Worm (Caenorhabditis elegans) whole organism, L2 larva: Measurements from ENCODE around the gene npr-2.
A peak's percentile ranks its signal among the peaks of the same experiment; 100 is the strongest.

Experiments used
- F13H6.1 ChIP-seq: sonication (generic microtip); optimal IDR thresholded peaks from 2 replicates; lab custom pipeline; 2016; ENCODE audit warnings: missing genetic modification characterization, missing compliant biosample characterization
- R02D3.7 ChIP-seq: fragments of 150-350 bp; optimal IDR thresholded peaks from 2 replicates; lab custom pipeline; 2014; ENCODE audit warnings: missing biosample characterization, missing genetic modification characterization
- Y55F3AM.14 ChIP-seq: fragments of 200-800 bp; sonication (Bioruptor generic); optimal IDR thresholded peaks from 2 replicates; lab custom pipeline; 2018; ENCODE audit warnings: mild to moderate bottlenecking, missing genetic modification characterization, missing compliant biosample characterization
- ZK546.5 ChIP-seq: sonication (generic microtip); optimal IDR thresholded peaks from 2 replicates; lab custom pipeline; 2017; ENCODE audit warnings: missing biosample characterization, missing genetic modification characterization
- aly-2 ChIP-seq: fragments of 150-350 bp; optimal IDR thresholded peaks from 2 replicates; lab custom pipeline; 2014; ENCODE audit warnings: missing biosample characterization, missing genetic modification characterization
- blmp-1 ChIP-seq: sonication (generic microtip); optimal IDR thresholded peaks from 2 replicates; lab custom pipeline; 2017; ENCODE audit warnings: missing genetic modification characterization, mild to moderate bottlenecking, missing compliant biosample characterization, antibody characterized with exemption, moderate library complexity; ENCODE audit not compliant: insufficient read depth
- ceh-16 ChIP-seq: fragments of 150-350 bp; optimal IDR thresholded peaks from 2 replicates; lab custom pipeline; 2014; ENCODE audit warnings: missing biosample characterization, missing genetic modification characterization
- crh-2 ChIP-seq: sonication (generic microtip); optimal IDR thresholded peaks from 2 replicates; lab custom pipeline; 2017; ENCODE audit warnings: missing biosample characterization, missing genetic modification characterization
- egl-27 ChIP-seq: sonication (generic microtip); optimal IDR thresholded peaks from 3 replicates; lab custom pipeline; 2017; ENCODE audit warnings: missing biosample characterization, missing genetic modification reagents, missing genetic modification characterization
- elt-3 ChIP-seq: sonication (generic microtip); optimal IDR thresholded peaks from 2 replicates; lab custom pipeline; 2017; ENCODE audit warnings: missing biosample characterization, missing genetic modification characterization
- fos-1 ChIP-seq: fragments of 150-350 bp; optimal IDR thresholded peaks from 2 replicates; lab custom pipeline; 2014; ENCODE audit warnings: missing biosample characterization, missing genetic modification characterization
- lin-11 ChIP-seq: fragments of 150-350 bp; sonication (generic microtip); optimal IDR thresholded peaks from 2 replicates; lab custom pipeline; 2014; ENCODE audit warnings: missing biosample characterization, missing genetic modification characterization, inconsistent platforms, mixed read lengths
- lsy-2 ChIP-seq, 2 experiments: fragments of 150-350 bp in 1 of 2; sonication (generic microtip) in 1 of 2; optimal IDR thresholded peaks; 2 replicates each; lab custom pipeline; 2014 to 2017; ENCODE audit warnings: missing biosample characterization in 2 of 2, missing genetic modification characterization in 2 of 2
- mab-5 ChIP-seq: fragments of 150-350 bp; optimal IDR thresholded peaks from 2 replicates; lab custom pipeline; 2014; ENCODE audit warnings: missing biosample characterization, missing genetic modification characterization
- mdl-1 ChIP-seq, 2 experiments: fragments of 150-350 bp in 1 of 2; sonication (generic microtip) in 1 of 2; optimal IDR thresholded peaks; 2 replicates each; lab custom pipeline; 2017; ENCODE audit warnings: missing biosample characterization in 2 of 2, missing genetic modification characterization in 2 of 2
- nhr-10 ChIP-seq: sonication (generic microtip); optimal IDR thresholded peaks from 2 replicates; lab custom pipeline; 2017; ENCODE audit warnings: missing biosample characterization, missing genetic modification characterization
- nhr-11 ChIP-seq: fragments of 150-350 bp; optimal IDR thresholded peaks from 2 replicates; lab custom pipeline; 2014; ENCODE audit warnings: missing biosample characterization, missing genetic modification characterization
- nhr-21 ChIP-seq: fragments of 150-350 bp; optimal IDR thresholded peaks from 2 replicates; lab custom pipeline; 2014; ENCODE audit warnings: missing biosample characterization, missing genetic modification characterization
- nhr-237 ChIP-seq: fragments of 150-350 bp; optimal IDR thresholded peaks from 2 replicates; lab custom pipeline; 2014; ENCODE audit warnings: missing biosample characterization, missing genetic modification characterization
- nhr-25 ChIP-seq: fragments of 150-350 bp; sonication (generic microtip); optimal IDR thresholded peaks from 3 replicates; lab custom pipeline; 2014; ENCODE audit warnings: missing biosample characterization, missing genetic modification characterization
- nhr-77 ChIP-seq: fragments of 150-350 bp; optimal IDR thresholded peaks from 2 replicates; lab custom pipeline; 2014; ENCODE audit warnings: missing biosample characterization, missing genetic modification characterization
- peb-1 ChIP-seq: fragments of 150-350 bp; optimal IDR thresholded peaks from 2 replicates; lab custom pipeline; 2014; ENCODE audit warnings: missing biosample characterization, missing genetic modification characterization
- sem-4 ChIP-seq: fragments of 150-350 bp; optimal IDR thresholded peaks from 2 replicates; lab custom pipeline; 2014; ENCODE audit warnings: missing biosample characterization, missing genetic modification reagents, missing genetic modification characterization
- skn-1 ChIP-seq: sonication (generic microtip); optimal IDR thresholded peaks from 2 replicates; lab custom pipeline; 2017; ENCODE audit warnings: missing biosample characterization, missing genetic modification characterization
- sma-3 ChIP-seq: sonication (generic microtip); optimal IDR thresholded peaks from 2 replicates; lab custom pipeline; 2016; ENCODE audit warnings: missing genetic modification reagents, missing genetic modification characterization, missing compliant biosample characterization
- sma-9 ChIP-seq, 2 experiments: fragments of 150-350 bp in 1 of 2; sonication (generic microtip) in 1 of 2; optimal IDR thresholded peaks; 2 replicates each; lab custom pipeline; 2014 to 2016; ENCODE audit warnings: missing genetic modification characterization in 2 of 2, mild to moderate bottlenecking in 1 of 2, missing biosample characterization in 1 of 2, missing compliant biosample characterization in 1 of 2, missing genetic modification reagents in 1 of 2, moderate library complexity in 1 of 2
- snpc-4 ChIP-seq: fragments of 150-350 bp; optimal IDR thresholded peaks from 2 replicates; lab custom pipeline; 2014; ENCODE audit warnings: missing biosample characterization, missing genetic modification characterization
- unc-39 ChIP-seq: fragments of 150-350 bp; optimal IDR thresholded peaks from 2 replicates; lab custom pipeline; 2014; ENCODE audit warnings: missing biosample characterization, missing genetic modification characterization
- unc-55 ChIP-seq: fragments of 150-350 bp; sonication (generic microtip); optimal IDR thresholded peaks from 3 replicates; lab custom pipeline; 2014; ENCODE audit warnings: missing biosample characterization, missing genetic modification reagents, missing genetic modification characterization
- unc-62 ChIP-seq: fragments of 150-350 bp; optimal IDR thresholded peaks from 2 replicates; lab custom pipeline; 2014; ENCODE audit warnings: missing biosample characterization, missing genetic modification reagents, missing genetic modification characterization
- ztf-1 ChIP-seq: fragments of 200-800 bp; sonication (Bioruptor generic); conservative IDR thresholded peaks from 2 replicates; pipeline ENCODE4 v1.3.6; 2022; ENCODE audit warnings: missing genetic modification characterization, missing compliant biosample characterization
- ztf-4 ChIP-seq: fragments of 150-350 bp; optimal IDR thresholded peaks from 2 replicates; lab custom pipeline; 2014; ENCODE audit warnings: missing biosample characterization, missing genetic modification characterization

npr-2 gene

DNA sequence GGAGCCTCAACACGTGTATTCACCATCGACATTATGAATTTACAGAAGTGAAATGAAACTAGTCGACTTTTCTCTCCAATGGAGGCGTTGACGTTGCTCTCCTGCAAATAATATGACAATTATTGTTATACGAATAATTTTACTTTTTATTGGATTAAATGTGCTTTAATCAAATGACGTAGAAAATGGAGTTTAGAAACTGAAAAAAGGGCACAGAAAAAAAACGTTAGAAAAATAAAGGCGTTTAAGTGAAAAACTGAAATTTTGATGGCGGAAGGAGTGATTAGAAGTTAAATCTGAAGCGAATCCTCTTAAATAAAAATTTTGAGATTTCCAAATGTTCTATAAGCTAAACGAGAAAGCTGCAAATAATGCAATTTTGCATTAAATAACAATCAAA is at the start of gene npr-2:
Gene npr-2, minus strand, starts transcription at position 101 of the 400 bp plus-strand sequence.
- no peak for TF ChIP-seq Y55F3AM.14 (GFP tag; lab: Kevin White, UChicago)
- no peak for TF ChIP-seq ztf-4 (tag; lab: Kevin White, UChicago)
- no peak for TF ChIP-seq ceh-16
- no peak for TF ChIP-seq unc-62 (GFP tag; lab: Kevin White, UChicago)
- no peak for TF ChIP-seq nhr-10
- TF ChIP-seq F13H6.1 (tag; lab: Kevin White, UChicago), result no peak
- no peak for TF ChIP-seq unc-55 (GFP tag; lab: Kevin White, UChicago)
- no peak for TF ChIP-seq ZK546.5 (tag; lab: Kevin White, UChicago)
- no peak for TF ChIP-seq sem-4
- TF ChIP-seq nhr-25 (tag; lab: Kevin White, UChicago), result no peak
- TF ChIP-seq aly-2 (tag; lab: Kevin White, UChicago), result no peak
- no peak for TF ChIP-seq peb-1 (tag; lab: Kevin White, UChicago)
- no peak for TF ChIP-seq skn-1 (tag; lab: Kevin White, UChicago)
- no peak for TF ChIP-seq elt-3 (tag; lab: Kevin White, UChicago)
- no peak for TF ChIP-seq R02D3.7 (tag; lab: Kevin White, UChicago)
- no peak for TF ChIP-seq mdl-1 (tag; optimal IDR thresholded peaks at IDR 0.05; lab: Kevin White, UChicago)
- no peak for TF ChIP-seq nhr-77 (tag; lab: Kevin White, UChicago)
- no peak for TF ChIP-seq mab-5 (tag; lab: Kevin White, UChicago)
- TF ChIP-seq unc-39, result no peak

- TF ChIP-seq unc-62 (GFP tag; lab: Kevin White, UChicago), result no peak
- TF ChIP-seq sma-9 (GFP tag; optimal IDR thresholded peaks at IDR 0.05; lab: Kevin White, UChicago), result no peak
- no peak for TF ChIP-seq sma-9 (tag; optimal IDR thresholded peaks at IDR 0.05; lab: Kevin White, UChicago)
- no peak for TF ChIP-seq egl-27
- no peak for TF ChIP-seq snpc-4 (tag; lab: Kevin White, UChicago)
- no peak for TF ChIP-seq nhr-21 (tag; lab: Kevin White, UChicago)
- no peak for TF ChIP-seq skn-1 (tag; lab: Kevin White, UChicago)
- no peak for TF ChIP-seq ztf-1 (GFP tag; lab: Robert Waterston, UW)
- TF ChIP-seq nhr-237, result no peak
- no peak for TF ChIP-seq crh-2 (tag; lab: Kevin White, UChicago)
Observed at ce11 chrIV:9627033-9627432, 47.1 kb upstream of the npr-2 start.

DNA sequence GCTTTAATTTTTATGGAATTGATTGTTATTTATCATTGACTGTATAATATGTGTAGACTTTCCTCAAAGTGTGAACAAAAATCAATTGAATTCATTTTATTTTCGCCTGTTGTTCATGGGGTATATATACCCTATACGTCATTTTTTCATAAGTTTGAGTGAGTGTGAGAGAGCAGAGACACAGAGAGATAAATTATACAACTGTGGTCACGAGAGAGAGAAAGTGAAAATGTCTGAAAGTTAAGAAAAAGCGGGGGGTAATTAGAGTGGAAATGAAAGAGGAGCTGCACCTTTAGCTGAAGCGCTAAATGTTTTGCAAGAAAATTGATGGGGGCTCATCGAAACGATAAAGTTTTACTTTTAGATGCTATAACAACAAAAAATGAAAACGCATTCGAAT is 45.9 kb upstream of the npr-2 start:
- TF ChIP-seq fos-1 (tag; lab: Kevin White, UChicago), result peak; percentile 18
- TF ChIP-seq crh-2 (tag; lab: Kevin White, UChicago), result peak; percentile 1
- TF ChIP-seq sma-9 (GFP tag; optimal IDR thresholded peaks at IDR 0.05; lab: Kevin White, UChicago), result peak; percentile 8
- TF ChIP-seq sma-9 (tag; optimal IDR thresholded peaks at IDR 0.05; lab: Kevin White, UChicago), result no peak
- TF ChIP-seq ztf-4 (tag; lab: Kevin White, UChicago), result no peak
- peak; percentile 69 for TF ChIP-seq blmp-1
- peak; percentile 2 for TF ChIP-seq sma-3

DNA sequence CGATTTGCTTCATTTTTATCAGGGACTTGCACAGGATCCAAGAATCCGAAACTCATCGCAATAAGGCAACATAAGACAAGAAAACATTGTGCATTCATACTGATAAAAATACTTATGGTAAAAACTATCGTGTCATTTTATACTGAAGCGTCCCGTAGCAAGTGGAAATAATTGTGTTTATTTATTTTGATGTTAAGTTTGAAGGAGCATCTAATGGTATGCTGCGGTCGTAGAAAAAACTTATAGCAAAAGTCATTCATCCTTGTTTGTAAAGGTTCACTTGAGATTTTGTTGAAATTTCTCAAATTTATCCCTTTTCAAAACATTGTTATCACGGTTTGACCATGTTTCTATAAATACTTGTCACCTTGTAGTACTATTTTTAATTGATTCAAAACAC is 45.1 kb upstream of the npr-2 start, which contains the start of gene W09C2.10:
Gene W09C2.10, minus strand, starts transcription at position 101 of the 400 bp plus-strand sequence.
- TF ChIP-seq nhr-11 (tag; lab: Kevin White, UChicago), result no peak
- TF ChIP-seq F13H6.1 (tag; lab: Kevin White, UChicago), result no peak
- no peak for TF ChIP-seq sma-3
- TF ChIP-seq lsy-2 (tag; optimal IDR thresholded peaks at IDR 0.05; lab: Kevin White, UChicago), result no peak
- TF ChIP-seq lin-11 (tag; lab: Kevin White, UChicago), result no peak

ce11 chrIV:9624275-9624674 is 44.4 kb upstream of the npr-2 start, which contains the start of gene W09C2.8:
TSS of gene W09C2.8 (minus strand) at chrIV:9624375.
- TF ChIP-seq sma-9 (GFP tag; optimal IDR thresholded peaks at IDR 0.05; lab: Kevin White, UChicago) (no peak), sma-9 (tag; optimal IDR thresholded peaks at IDR 0.05; lab: Kevin White, UChicago) (no peak), peb-1 (tag; lab: Kevin White, UChicago) (no peak), nhr-10 (no peak), F13H6.1 (tag; lab: Kevin White, UChicago) (no peak)
- TF ChIP-seq, all 48 proteins: peak for 0
